Fruit fly (Drosophila melanogaster): ENCODE measurements around the gene beg.
A peak's percentile ranks its signal among the peaks of the same experiment; 100 is the strongest.

Gene beg

dm6 chr3L:17047811-17048239 lies 12.4 kb downstream of the beg start (continued):
- TF ChIP-seq ind (GFP tag; optimal IDR thresholded peaks at IDR 0.05) (no peak), CG17361 (GFP tag; IDR thresholded peaks at IDR 0.05) (no peak), phol (tag; optimal IDR thresholded peaks at IDR 0.05) (no peak), Dek (tag; optimal IDR thresholded peaks at IDR 0.05) (no peak), CG8359 (GFP tag; optimal IDR thresholded peaks at IDR 0.05; ENCODE audit: borderline replicate concordance) (no peak), grau (tag; optimal IDR thresholded peaks at IDR 0.05) (peak; percentile 6), al (GFP tag; IDR thresholded peaks at IDR 0.05) (no peak), Xbp1 (GFP tag; optimal IDR thresholded peaks at IDR 0.05) (no peak), Fer3 (tag; optimal IDR thresholded peaks at IDR 0.05) (no peak), danr (GFP tag; IDR thresholded peaks at IDR 0.05) (no peak), row (GFP tag; IDR thresholded peaks at IDR 0.05) (no peak), CG18011 (GFP tag; optimal IDR thresholded peaks at IDR 0.05) (no peak), eyg (GFP tag; optimal IDR thresholded peaks at IDR 0.05) (no peak), CG7928 (GFP tag; optimal IDR thresholded peaks at IDR 0.05) (no peak), CG2116 (GFP tag; optimal IDR thresholded peaks at IDR 0.05) (no peak), gfzf (GFP tag; optimal IDR thresholded peaks at IDR 0.05) (no peak), wdn (GFP tag; IDR thresholded peaks at IDR 0.05) (no peak), az2 (GFP tag; optimal IDR thresholded peaks at IDR 0.05) (no peak), aop (GFP tag; IDR thresholded peaks at IDR 0.05) (no peak), nerfin-1 (tag; optimal IDR thresholded peaks at IDR 0.05) (peak; percentile 56), jigr1 (GFP tag; IDR thresholded peaks at IDR 0.05) (no peak), gsb (GFP tag; IDR thresholded peaks at IDR 0.05) (no peak), Jarid2 (GFP tag; optimal IDR thresholded peaks at IDR 0.05) (no peak), jumu (GFP tag; optimal IDR thresholded peaks at IDR 0.05) (no peak), Awh (GFP tag; IDR thresholded peaks at IDR 0.05) (no peak), CG4424 (GFP tag; optimal IDR thresholded peaks at IDR 0.05) (no peak), CG11723 (GFP tag; optimal IDR thresholded peaks at IDR 0.05) (no peak), CG5245 (GFP tag; optimal IDR thresholded peaks at IDR 0.05) (no peak), crol (GFP tag; IDR thresholded peaks at IDR 0.05) (peak; percentile 23; the same call in 1 of the 2 replicates), Bdp1 (GFP tag; optimal IDR thresholded peaks at IDR 0.05) (no peak), slp2 (GFP tag; optimal IDR thresholded peaks at IDR 0.05) (no peak), CG1529 (GFP tag; optimal IDR thresholded peaks at IDR 0.05) (peak; percentile 57), en (GFP tag; optimal IDR thresholded peaks at IDR 0.05) (no peak), Atf6 (GFP tag; IDR thresholded peaks at IDR 0.05) (no peak), CG4854 (GFP tag; optimal IDR thresholded peaks at IDR 0.05) (no peak), CG17568 (GFP tag; optimal IDR thresholded peaks at IDR 0.05) (no peak), gem (tag; optimal IDR thresholded peaks at IDR 0.05) (no peak), Kr (GFP tag; optimal IDR thresholded peaks at IDR 0.05) (no peak), NK7.1 (GFP tag; optimal IDR thresholded peaks at IDR 0.05) (no peak), pum (GFP tag; optimal IDR thresholded peaks at IDR 0.05) (no peak), HLH54F (GFP tag; optimal IDR thresholded peaks at IDR 0.05) (no peak), CG3407 (GFP tag; optimal IDR thresholded peaks at IDR 0.05) (peak; percentile 32), BEAF-32 (GFP tag; optimal IDR thresholded peaks at IDR 0.05) (no peak), Scr (GFP tag; IDR thresholded peaks at IDR 0.05; ENCODE audit: partially characterized antibody) (no peak), CG7839 (tag; optimal IDR thresholded peaks at IDR 0.05) (no peak), CG12744 (GFP tag; optimal IDR thresholded peaks at IDR 0.05) (no peak), Hr78 (GFP tag; optimal IDR thresholded peaks at IDR 0.05) (no peak), zfh2 (GFP tag; optimal IDR thresholded peaks at IDR 0.05) (no peak), CG2199 (GFP tag; IDR thresholded peaks at IDR 0.05) (no peak), eve (GFP tag; optimal IDR thresholded peaks at IDR 0.05) (no peak), CG6683 (GFP tag; optimal IDR thresholded peaks at IDR 0.05) (no peak), Aef1 (GFP tag; IDR thresholded peaks at IDR 0.05) (no peak)

Data from whole organism, embryonic.